Worm (Caenorhabditis elegans): ENCODE data around the gene F17A2.16.
"Not testable (repeated sequence)": the region's sequence is repeated elsewhere in the genome, so short reads cannot be mapped to it uniquely, and the experiment has no call there.

DNA sequence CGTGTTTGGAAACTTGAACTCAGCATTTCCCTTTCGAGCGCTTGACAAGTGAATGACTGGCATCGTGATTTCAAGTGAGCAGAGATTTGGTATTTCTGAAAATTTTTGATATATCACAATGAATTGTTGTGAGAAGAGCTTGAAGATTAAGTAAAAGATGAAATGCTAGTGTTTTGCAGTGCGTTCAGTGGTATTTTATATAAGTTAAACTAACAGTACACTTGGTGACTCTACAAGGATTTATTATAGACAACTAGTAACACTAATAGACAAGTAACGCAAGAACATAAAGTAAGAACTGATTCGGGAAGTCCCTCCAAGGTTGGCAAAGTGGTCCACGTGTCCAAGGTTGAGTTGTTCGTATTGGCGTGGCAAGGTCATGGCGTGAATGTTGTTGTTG lies 5.5 kb upstream of the F17A2.16 start, which contains the start of gene dot-1.3:
- TF ChIP-seq dao-5, W03F9.2, him-1 (tag; optimal IDR thresholded peaks at IDR 0.05): not testable (repeated sequence)

Data from whole organism, L4/young adult.